Fruit fly (Drosophila melanogaster) whole organism, adult: ENCODE results near the gene Loxl1.

Experiments used
- CG11617 ChIP-seq: fragments of 200-800 bp; sonication (Bioruptor generic); optimal IDR thresholded peaks from 2 replicates; lab custom pipeline; 2017; ENCODE audit warnings: mild to moderate bottlenecking, missing biosample characterization, missing genetic modification reagents, missing genetic modification characterization
- CG14711 ChIP-seq: fragments of 200-800 bp; sonication (Bioruptor generic); optimal IDR thresholded peaks from 2 replicates; lab custom pipeline; 2018; ENCODE audit warnings: missing biosample characterization, mild to moderate bottlenecking, missing genetic modification characterization, moderate library complexity
- CG1620 ChIP-seq: fragments of 200-800 bp; sonication (Bioruptor generic); optimal IDR thresholded peaks from 2 replicates; lab custom pipeline; 2016; ENCODE audit warnings: missing biosample characterization, missing genetic modification characterization
- CG33017 ChIP-seq: fragments of 200-800 bp; sonication (Bioruptor generic); optimal IDR thresholded peaks from 2 replicates; lab custom pipeline; 2018; ENCODE audit warnings: missing biosample characterization, mild to moderate bottlenecking, missing genetic modification characterization, moderate library complexity
- CG7045 ChIP-seq: fragments of 200-800 bp; sonication (Bioruptor generic); optimal IDR thresholded peaks from 2 replicates; lab custom pipeline; 2017; ENCODE audit warnings: missing biosample characterization, mild to moderate bottlenecking, missing genetic modification characterization
- Crg-1 ChIP-seq: fragments of 200-800 bp; sonication (Bioruptor generic); optimal IDR thresholded peaks from 2 replicates; lab custom pipeline; 2016; ENCODE audit warnings: missing biosample characterization, missing genetic modification characterization
- Mnt ChIP-seq: fragments of 200-800 bp; sonication (Bioruptor generic); optimal IDR thresholded peaks from 2 replicates; lab custom pipeline; 2016; ENCODE audit warnings: missing biosample characterization, mild to moderate bottlenecking, missing genetic modification characterization
- bab1 ChIP-seq: fragments of 200-800 bp; sonication (Bioruptor generic); optimal IDR thresholded peaks from 3 replicates; lab custom pipeline; 2019; ENCODE audit warnings: missing biosample characterization, mild to moderate bottlenecking, missing genetic modification characterization, moderate library complexity
- cic ChIP-seq: fragments of 200-800 bp; sonication (Bioruptor generic); optimal IDR thresholded peaks from 2 replicates; lab custom pipeline; 2017; ENCODE audit warnings: missing biosample characterization, mild to moderate bottlenecking, missing genetic modification characterization, moderate library complexity
- ovo ChIP-seq: fragments of 200-800 bp; sonication (Bioruptor generic); optimal IDR thresholded peaks from 2 replicates; lab custom pipeline; 2016; ENCODE audit warnings: missing biosample characterization, missing genetic modification characterization
- pad ChIP-seq: fragments of 200-800 bp; sonication (Bioruptor generic); optimal IDR thresholded peaks from 3 replicates; lab custom pipeline; 2017; ENCODE audit warnings: missing biosample characterization, missing genetic modification characterization, mild to moderate bottlenecking, moderate library complexity, missing genetic modification reagents

Loxl1 gene

dm6 chr3R:31409627-31410201 lies 50.0 kb downstream of the Loxl1 start:
- TF ChIP-seq cic (GFP tag; lab: Kevin White, UChicago): no peak
- no peak for TF ChIP-seq CG7045 (GFP tag; lab: Kevin White, UChicago)
- no peak for TF ChIP-seq CG1620 (GFP tag; lab: Kevin White, UChicago)
- TF ChIP-seq CG11617 (GFP tag; lab: Kevin White, UChicago): no peak
- no peak for TF ChIP-seq ovo
- no peak for TF ChIP-seq pad
- TF ChIP-seq Crg-1: no peak
- TF ChIP-seq CG33017: no peak
- no peak for TF ChIP-seq bab1 (GFP tag; lab: Kevin White, UChicago)
- no peak for TF ChIP-seq CG14711 (tag; lab: Kevin White, UChicago)
- TF ChIP-seq Mnt: no peak
